Worm (Caenorhabditis elegans) whole organism, L4 larva: ENCODE data around the gene arx-2.

Source experiments
- Y75B8A.6 ChIP-seq: fragments of 200-800 bp; sonication (Bioruptor generic); IDR thresholded peaks from 2 replicates; pipeline ENCODE4 v1.3.6; 2022; ENCODE audit warnings: missing genetic modification reagents, missing genetic modification characterization, missing compliant biosample characterization
- aly-2 ChIP-seq: sonication (generic microtip); optimal IDR thresholded peaks from 2 replicates; lab custom pipeline; 2018; ENCODE audit warnings: missing biosample characterization, missing genetic modification characterization
- ceh-62 ChIP-seq: sonication (generic microtip); optimal IDR thresholded peaks from 2 replicates; lab custom pipeline; 2017; ENCODE audit warnings: missing biosample characterization, missing genetic modification characterization
- lin-1 ChIP-seq: fragments of 200-800 bp; sonication (Bioruptor generic); IDR thresholded peaks from 2 replicates; pipeline ENCODE4 v1.3.6; 2022; ENCODE audit warnings: missing genetic modification reagents, missing genetic modification characterization, missing compliant biosample characterization
- tag-97 ChIP-seq: fragments of 200-800 bp; sonication (Bioruptor generic); IDR thresholded peaks from 2 replicates; pipeline ENCODE4 v1.3.6; 2022; ENCODE audit warnings: missing genetic modification characterization, missing compliant biosample characterization

ce11 chrV:10387412-10387811 is 49.3 kb upstream of the arx-2 start:
- TF ChIP-seq aly-2 (tag; lab: Kevin White, UChicago): no peak
- TF ChIP-seq Y75B8A.6 (GFP tag; lab: Robert Waterston, UW): no peak
- no peak for TF ChIP-seq ceh-62
- TF ChIP-seq lin-1: no peak
- TF ChIP-seq tag-97 (GFP tag; lab: Robert Waterston, UW): no peak
